Worm (Caenorhabditis elegans): ENCODE results near the gene lron-4.
A peak's percentile ranks its signal among the peaks of the same experiment; 100 is the strongest.

The lron-4 gene

DNA sequence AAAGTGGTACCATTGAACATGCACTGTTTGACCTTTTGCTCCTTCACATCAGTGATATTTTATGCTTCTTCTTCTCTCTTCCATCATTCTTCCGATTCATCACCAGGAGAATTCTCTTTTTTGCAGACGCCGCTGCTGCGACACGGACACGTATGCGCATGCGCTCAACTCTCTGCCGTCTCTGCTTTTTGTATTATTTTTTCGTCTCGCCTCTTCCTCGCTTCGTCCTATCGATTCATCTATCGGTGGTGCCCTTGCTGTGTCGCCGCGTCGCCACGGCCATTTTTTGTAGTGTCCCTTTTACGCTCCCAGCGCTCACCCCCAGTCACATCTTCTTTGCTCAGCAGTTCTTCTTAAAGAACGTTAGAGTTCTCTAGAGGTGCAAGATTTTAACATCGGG lies 14.2 kb upstream of the lron-4 start:
- TF ChIP-seq flt-1 (GFP tag; IDR thresholded peaks at IDR 0.05), result no peak
- peak; percentile 21 for TF ChIP-seq hmg-4 (GFP tag; optimal IDR thresholded peaks at IDR 0.05)
- peak; percentile 41; the same call in 1 of the 2 replicates for TF ChIP-seq pes-1 (GFP tag; IDR thresholded peaks at IDR 0.05)

DNA sequence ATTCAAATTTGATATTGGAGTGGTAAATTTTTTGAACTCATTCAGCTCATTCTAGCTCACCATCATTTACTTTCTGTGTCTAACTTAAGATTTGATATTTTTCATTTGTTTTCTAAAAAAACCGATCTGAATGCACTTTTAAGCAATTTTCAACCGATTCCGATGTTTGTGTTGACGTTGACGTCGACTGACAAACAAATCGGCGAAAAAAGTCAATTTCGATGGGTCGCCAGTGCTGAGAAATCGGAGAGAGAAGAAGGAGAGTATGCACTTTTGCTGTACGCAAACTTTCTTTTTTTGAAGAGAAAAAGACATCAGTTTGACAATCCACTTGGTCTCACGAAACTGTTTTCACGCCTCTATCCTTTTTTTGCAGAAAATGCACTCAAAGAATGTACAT lies 13.5 kb upstream of the lron-4 start:
- TF ChIP-seq hnd-1 (tag; optimal IDR thresholded peaks at IDR 0.05), result no peak

DNA sequence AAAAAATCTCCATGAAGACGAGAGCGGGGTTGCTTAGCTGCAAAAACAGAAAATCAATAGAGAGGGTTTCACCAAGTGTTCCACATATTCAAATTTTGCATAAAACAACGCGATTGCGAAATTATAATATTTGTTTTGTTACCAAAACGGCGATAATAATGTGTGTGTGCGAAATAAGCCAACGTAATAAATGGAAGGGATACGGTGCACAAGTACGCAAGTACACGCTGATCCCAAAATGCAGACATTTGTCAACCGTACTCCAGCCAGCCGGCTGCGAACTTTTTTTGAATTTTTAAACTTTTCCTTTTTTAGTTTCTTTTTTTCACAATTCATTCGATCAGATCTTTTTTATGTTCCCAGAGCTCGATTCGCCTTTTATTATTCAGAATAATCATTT lies 12.9 kb upstream of the lron-4 start, which contains the start of gene ire-1:
TSS of gene ire-1 (minus strand) at position 44 of the 400 bp plus-strand sequence.
- no peak for TF ChIP-seq pes-1 (GFP tag; IDR thresholded peaks at IDR 0.05)
- no peak for TF ChIP-seq hmbx-1 (tag; optimal IDR thresholded peaks at IDR 0.05)
- TF ChIP-seq ceh-13 (GFP tag; optimal IDR thresholded peaks at IDR 0.05), result no peak
- no peak for TF ChIP-seq sea-1 (GFP tag; conservative IDR thresholded peaks at IDR 0.05)
- no peak for TF ChIP-seq tbx-37 (GFP tag; conservative IDR thresholded peaks at IDR 0.05)
- no peak for TF ChIP-seq F13C5.2 (tag; optimal IDR thresholded peaks at IDR 0.05)
- TF ChIP-seq hnd-1 (tag; optimal IDR thresholded peaks at IDR 0.05), result no peak
- no peak for TF ChIP-seq hmg-4 (GFP tag; optimal IDR thresholded peaks at IDR 0.05)
- no peak for TF ChIP-seq tra-4 (tag; optimal IDR thresholded peaks at IDR 0.05)
- TF ChIP-seq B0310.2 (tag; optimal IDR thresholded peaks at IDR 0.05), result no peak
- no peak for TF ChIP-seq scrt-1 (GFP tag; IDR thresholded peaks at IDR 0.05)
- TF ChIP-seq ama-1 (optimal IDR thresholded peaks at IDR 0.05), result no peak
- no peak for TF ChIP-seq aly-1 (tag; optimal IDR thresholded peaks at IDR 0.05)

DNA sequence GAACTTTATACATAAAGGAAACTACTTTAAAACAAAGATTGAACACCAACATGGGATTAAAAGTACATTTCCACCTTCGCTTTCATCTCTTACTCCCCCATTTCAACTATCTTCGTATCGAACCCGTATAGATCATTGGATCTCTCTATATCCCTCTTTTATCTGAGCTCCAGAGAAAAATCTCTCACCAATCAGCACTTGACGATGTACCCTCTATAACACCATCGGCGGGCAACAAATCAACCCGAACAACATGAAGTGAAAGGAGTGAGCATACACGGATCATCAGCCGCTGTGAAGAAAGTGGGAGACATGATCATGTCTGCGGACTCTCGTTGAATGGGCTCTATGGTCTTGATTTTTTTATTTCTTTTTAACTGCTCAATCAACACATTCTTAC lies 5.5 kb upstream of the lron-4 start:
- TF ChIP-seq B0310.2 (tag; optimal IDR thresholded peaks at IDR 0.05) (no peak), F13C5.2 (tag; optimal IDR thresholded peaks at IDR 0.05) (no peak), flt-1 (GFP tag; IDR thresholded peaks at IDR 0.05) (no peak), tbx-37 (GFP tag; conservative IDR thresholded peaks at IDR 0.05) (no peak), ceh-13 (GFP tag; optimal IDR thresholded peaks at IDR 0.05) (no peak), hmg-4 (GFP tag; optimal IDR thresholded peaks at IDR 0.05) (no peak), ama-1 (optimal IDR thresholded peaks at IDR 0.05) (no peak), ets-7 (tag; optimal IDR thresholded peaks at IDR 0.05) (no peak), hnd-1 (tag; optimal IDR thresholded peaks at IDR 0.05) (no peak), tbx-11 (GFP tag; IDR thresholded peaks at IDR 0.05) (no peak), sea-1 (GFP tag; conservative IDR thresholded peaks at IDR 0.05) (no peak), ceh-36 (tag; optimal IDR thresholded peaks at IDR 0.05) (no peak), pes-1 (GFP tag; IDR thresholded peaks at IDR 0.05) (no peak)

DNA sequence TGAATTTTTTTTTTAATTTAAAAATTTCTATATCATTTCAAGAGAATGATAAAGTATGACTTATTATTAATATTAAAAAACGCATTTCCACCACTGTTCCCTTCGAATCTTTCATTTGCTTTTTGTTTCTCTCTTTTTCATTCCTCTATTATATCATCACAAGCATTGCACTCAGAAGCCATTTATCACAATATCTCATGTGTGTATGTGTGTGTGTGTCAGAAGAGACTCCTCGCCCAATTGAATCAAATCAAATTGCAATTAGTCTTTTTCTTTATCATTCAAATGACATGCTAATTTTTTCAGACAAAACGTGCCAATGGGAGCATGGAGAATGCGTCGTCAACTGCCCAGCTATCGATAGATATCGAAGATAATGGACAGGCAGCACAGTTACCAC lies 4.2 kb upstream of the lron-4 start, which contains the start of gene unc-105:
TSS of gene unc-105 (plus strand) at position 301 of the 400 bp plus-strand sequence.
- no peak for TF ChIP-seq flt-1 (GFP tag; IDR thresholded peaks at IDR 0.05)
- no peak for TF ChIP-seq hmbx-1 (tag; optimal IDR thresholded peaks at IDR 0.05)
- TF ChIP-seq ama-1 (optimal IDR thresholded peaks at IDR 0.05), result no peak
- TF ChIP-seq hnd-1 (tag; optimal IDR thresholded peaks at IDR 0.05), result no peak
- no peak for TF ChIP-seq scrt-1 (GFP tag; IDR thresholded peaks at IDR 0.05)
- no peak for TF ChIP-seq sea-1 (GFP tag; conservative IDR thresholded peaks at IDR 0.05)
- no peak for TF ChIP-seq F13C5.2 (tag; optimal IDR thresholded peaks at IDR 0.05)

DNA sequence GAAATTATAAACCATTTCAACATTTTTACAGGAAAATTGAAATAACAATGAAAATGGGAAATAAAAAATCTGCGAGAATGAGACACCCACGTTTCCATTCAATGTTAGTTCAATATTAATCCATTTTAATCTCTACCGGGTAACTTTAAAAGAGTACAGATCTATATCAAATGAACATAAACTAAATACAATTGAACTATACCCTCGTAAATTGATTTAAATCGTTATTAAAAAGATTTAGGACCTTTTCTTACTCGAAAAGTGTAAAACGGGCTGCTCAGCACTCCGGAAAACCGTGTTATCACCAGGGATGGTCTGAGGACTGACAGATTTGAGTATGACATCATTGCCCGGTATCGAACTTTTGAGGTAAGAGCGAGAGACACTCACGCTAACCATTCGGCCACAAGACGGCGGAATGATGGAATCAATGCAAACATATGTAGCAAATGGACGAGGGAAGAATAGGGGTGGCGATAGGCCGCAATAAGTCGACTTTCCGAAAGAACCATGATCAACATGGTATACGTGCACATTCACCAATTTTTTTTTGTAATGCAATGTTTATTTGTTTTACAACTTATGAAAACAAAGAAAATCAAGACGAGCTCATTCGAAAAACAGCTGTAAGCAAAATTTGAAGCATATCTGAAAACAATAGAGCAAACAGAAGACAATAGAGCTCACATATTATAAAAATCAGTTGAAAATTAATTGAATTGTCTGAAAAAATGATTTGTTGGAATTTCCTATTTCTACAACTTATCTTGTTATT lies 4.9 kb downstream of the lron-4 start, which contains the start of the genes chst-1 and C41C4.9:
TSS of gene chst-1 (minus strand) at position 51 of the 775 bp plus-strand sequence.
TSS of gene C41C4.9 (plus strand) at position 725 of the 775 bp plus-strand sequence.
- TF ChIP-seq pes-1 (GFP tag; IDR thresholded peaks at IDR 0.05) (no peak; the same call in 1 of the 2 replicates), tra-4 (tag; optimal IDR thresholded peaks at IDR 0.05) (peak; percentile 80), tbx-37 (GFP tag; conservative IDR thresholded peaks at IDR 0.05) (peak; percentile 90), ceh-13 (GFP tag; optimal IDR thresholded peaks at IDR 0.05) (peak; percentile 91), hnd-1 (tag; optimal IDR thresholded peaks at IDR 0.05) (peak; percentile 88), ceh-36 (tag; optimal IDR thresholded peaks at IDR 0.05) (peak; percentile 94), flt-1 (GFP tag; IDR thresholded peaks at IDR 0.05) (peak; percentile 96), ama-1 (optimal IDR thresholded peaks at IDR 0.05) (no peak), tbx-11 (GFP tag; IDR thresholded peaks at IDR 0.05) (peak; percentile 95), F13C5.2 (tag; optimal IDR thresholded peaks at IDR 0.05) (peak; percentile 92), ets-7 (tag; optimal IDR thresholded peaks at IDR 0.05) (peak; percentile 92), scrt-1 (GFP tag; IDR thresholded peaks at IDR 0.05) (peak; percentile 94), B0310.2 (tag; optimal IDR thresholded peaks at IDR 0.05) (peak; percentile 92), hmbx-1 (tag; optimal IDR thresholded peaks at IDR 0.05) (peak; percentile 79), hmg-4 (GFP tag; optimal IDR thresholded peaks at IDR 0.05) (peak; percentile 98), aly-1 (tag; optimal IDR thresholded peaks at IDR 0.05) (peak; percentile 94), sea-1 (GFP tag; conservative IDR thresholded peaks at IDR 0.05) (peak; percentile 96)

DNA sequence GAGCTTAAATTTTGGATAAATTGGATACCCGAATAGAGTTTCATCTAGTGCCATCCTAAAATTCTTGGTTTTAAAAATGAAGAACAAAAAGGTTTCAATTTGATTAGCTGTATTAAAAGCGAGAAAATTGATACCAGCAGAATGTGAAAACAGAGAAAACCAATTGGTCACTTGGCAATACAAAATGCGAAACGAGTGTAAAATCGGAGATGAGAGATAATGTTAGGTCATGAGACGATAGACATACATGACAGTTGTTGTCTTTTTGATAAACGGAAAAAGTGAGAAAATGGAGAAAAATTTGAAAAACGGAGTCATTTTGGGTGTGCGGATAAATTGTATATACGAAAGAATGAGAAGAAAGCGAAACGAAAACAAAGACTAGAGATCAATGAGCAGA lies 7.0 kb downstream of the lron-4 start, which contains the start of gene sfxn-5:
TSS of gene sfxn-5 (minus strand) at position 55 of the 400 bp plus-strand sequence.
- TF ChIP-seq ceh-13 (GFP tag; optimal IDR thresholded peaks at IDR 0.05) (no peak), ets-7 (tag; optimal IDR thresholded peaks at IDR 0.05) (no peak), tbx-37 (GFP tag; conservative IDR thresholded peaks at IDR 0.05) (no peak), pes-1 (GFP tag; IDR thresholded peaks at IDR 0.05) (no peak), B0310.2 (tag; optimal IDR thresholded peaks at IDR 0.05) (no peak), scrt-1 (GFP tag; IDR thresholded peaks at IDR 0.05) (no peak), hmg-4 (GFP tag; optimal IDR thresholded peaks at IDR 0.05) (no peak), ama-1 (optimal IDR thresholded peaks at IDR 0.05) (no peak), ceh-36 (tag; optimal IDR thresholded peaks at IDR 0.05) (no peak), hnd-1 (tag; optimal IDR thresholded peaks at IDR 0.05) (no peak), F13C5.2 (tag; optimal IDR thresholded peaks at IDR 0.05) (no peak)

DNA sequence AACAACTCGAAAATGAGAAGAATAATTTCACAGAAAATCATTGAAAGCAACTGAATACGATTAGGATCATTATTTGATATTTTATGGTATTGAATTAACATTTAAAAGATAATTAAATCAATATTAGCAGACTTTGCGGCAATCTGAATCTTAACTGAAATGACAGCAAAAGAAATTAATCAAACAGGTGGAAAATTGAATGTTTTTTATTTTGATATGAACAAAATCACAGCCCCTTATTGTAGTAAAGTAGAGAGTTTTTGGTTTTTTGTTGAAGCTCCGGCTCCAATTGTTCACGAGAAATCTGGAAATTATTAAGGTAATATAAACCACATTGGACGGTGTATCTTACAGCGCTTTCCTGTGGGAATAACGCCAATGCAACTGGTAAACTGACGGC lies 9.9 kb downstream of the lron-4 start, which contains the start of gene sre-2:
TSS of gene sre-2 (minus strand) at position 101 of the 400 bp plus-strand sequence.
- TF ChIP-seq hnd-1 (tag; optimal IDR thresholded peaks at IDR 0.05) (no peak), ceh-36 (tag; optimal IDR thresholded peaks at IDR 0.05) (no peak), F13C5.2 (tag; optimal IDR thresholded peaks at IDR 0.05) (no peak), flt-1 (GFP tag; IDR thresholded peaks at IDR 0.05) (no peak), scrt-1 (GFP tag; IDR thresholded peaks at IDR 0.05) (no peak), sea-1 (GFP tag; conservative IDR thresholded peaks at IDR 0.05) (no peak), B0310.2 (tag; optimal IDR thresholded peaks at IDR 0.05) (no peak), tbx-37 (GFP tag; conservative IDR thresholded peaks at IDR 0.05) (no peak), aly-1 (tag; optimal IDR thresholded peaks at IDR 0.05) (no peak), hmbx-1 (tag; optimal IDR thresholded peaks at IDR 0.05) (no peak)
